Worm (Caenorhabditis elegans) whole organism, L1 larva: ENCODE measurements around the gene C34D10.1.

Source experiments
- C04F5.9 ChIP-seq: sonication (generic microtip); optimal IDR thresholded peaks from 2 replicates; lab custom pipeline; 2016; ENCODE audit warnings: missing genetic modification characterization, missing compliant biosample characterization
- C16A3.4 ChIP-seq: fragments of 150-350 bp; optimal IDR thresholded peaks from 2 replicates; lab custom pipeline; 2014; ENCODE audit warnings: missing biosample characterization, missing genetic modification characterization
- F16B12.6 ChIP-seq: fragments of 150-350 bp; optimal IDR thresholded peaks from 2 replicates; lab custom pipeline; 2014; ENCODE audit warnings: missing biosample characterization, missing genetic modification characterization
- aha-1 ChIP-seq: fragments of 150-350 bp; optimal IDR thresholded peaks from 2 replicates; lab custom pipeline; 2014; ENCODE audit warnings: missing biosample characterization, missing genetic modification characterization
- aly-2 ChIP-seq: fragments of 150-350 bp; optimal IDR thresholded peaks from 2 replicates; lab custom pipeline; 2014; ENCODE audit warnings: missing biosample characterization, missing genetic modification characterization
- ama-1 ChIP-seq: fragments of 150-350 bp; optimal IDR thresholded peaks from 2 replicates; lab custom pipeline; 2014
- blmp-1 ChIP-seq: fragments of 150-350 bp; optimal IDR thresholded peaks from 2 replicates; lab custom pipeline; 2014; ENCODE audit warnings: missing biosample characterization, missing genetic modification characterization
- ceh-8 ChIP-seq: fragments of 200-800 bp; sonication (Bioruptor generic); optimal IDR thresholded peaks from 2 replicates; lab custom pipeline; 2018; ENCODE audit warnings: mild to moderate bottlenecking, missing genetic modification characterization, moderate library complexity, missing compliant biosample characterization
- ceh-88 ChIP-seq: fragments of 200-800 bp; sonication (Bioruptor generic); IDR thresholded peaks from 2 replicates; pipeline ENCODE4 v1.3.6; 2022; ENCODE audit warnings: missing genetic modification characterization, missing compliant biosample characterization
- ceh-90 ChIP-seq: sonication (generic microtip); optimal IDR thresholded peaks from 2 replicates; lab custom pipeline; 2016; ENCODE audit warnings: missing genetic modification characterization, missing compliant biosample characterization
- dpl-1 ChIP-seq, 3 experiments: fragments of 150-350 bp in 2 of 3; sonication (generic microtip) in 1 of 3; optimal IDR thresholded peaks; 2 replicates each; lab custom pipeline; 2014 to 2017; ENCODE audit warnings: missing biosample characterization in 3 of 3, missing genetic modification characterization in 3 of 3, missing genetic modification reagents in 3 of 3
- dsc-1 ChIP-seq: sonication (generic microtip); optimal IDR thresholded peaks from 2 replicates; lab custom pipeline; 2016; ENCODE audit warnings: mild to moderate bottlenecking, missing genetic modification characterization, missing compliant biosample characterization
- efl-1 ChIP-seq, 4 experiments: fragments of 150-350 bp; optimal IDR thresholded peaks in 3 of 4; peaks in 1 of 4; 1 replicate in 1 of 4; 2 replicates in 3 of 4; lab custom pipeline; 2014; ENCODE audit warnings: missing biosample characterization in 2 of 4, missing genetic modification characterization in 2 of 4, missing genetic modification reagents in 2 of 4
- elt-2 ChIP-seq: sonication (generic microtip); optimal IDR thresholded peaks from 2 replicates; lab custom pipeline; 2016; ENCODE audit warnings: missing genetic modification characterization, mild to moderate bottlenecking, inconsistent platforms, missing compliant biosample characterization, missing genetic modification reagents
- isw-1 ChIP-seq: fragments of 200-800 bp; sonication (Bioruptor generic); IDR thresholded peaks from 2 replicates; pipeline ENCODE4 v1.3.6; 2022; ENCODE audit warnings: missing genetic modification characterization, missing compliant biosample characterization
- lin-14 ChIP-seq: fragments of 200-800 bp; sonication (Bioruptor generic); optimal IDR thresholded peaks from 2 replicates; lab custom pipeline; 2018; ENCODE audit warnings: mild to moderate bottlenecking, missing genetic modification characterization, moderate library complexity, missing compliant biosample characterization
- lin-15B ChIP-seq: fragments of 150-350 bp; sonication (generic microtip); optimal IDR thresholded peaks from 3 replicates; lab custom pipeline; 2014; ENCODE audit warnings: missing biosample characterization, missing genetic modification characterization
- lsy-2 ChIP-seq, 2 experiments: fragments of 150-350 bp; optimal IDR thresholded peaks; 2 replicates each; lab custom pipeline; 2014; ENCODE audit warnings: missing biosample characterization in 2 of 2, missing genetic modification characterization in 2 of 2
- mdl-1 ChIP-seq, 2 experiments: fragments of 150-350 bp; optimal IDR thresholded peaks; 2 replicates each; lab custom pipeline; 2014 to 2017; ENCODE audit warnings: missing biosample characterization in 2 of 2, missing genetic modification characterization in 2 of 2, inconsistent platforms in 1 of 2
- mep-1 ChIP-seq: fragments of 150-350 bp; optimal IDR thresholded peaks from 2 replicates; lab custom pipeline; 2014; ENCODE audit warnings: missing biosample characterization, missing genetic modification characterization
- nhr-19 ChIP-seq: fragments of 200-800 bp; sonication (Bioruptor generic); conservative IDR thresholded peaks from 2 replicates; pipeline ENCODE4 v1.3.6; 2022; ENCODE audit warnings: missing genetic modification characterization, missing compliant biosample characterization
- nhr-20 ChIP-seq: sonication (generic microtip); optimal IDR thresholded peaks from 2 replicates; lab custom pipeline; 2016; ENCODE audit warnings: mild to moderate bottlenecking, missing genetic modification characterization, missing compliant biosample characterization
- nhr-47 ChIP-seq: sonication (generic microtip); optimal IDR thresholded peaks from 2 replicates; lab custom pipeline; 2016; ENCODE audit warnings: mild to moderate bottlenecking, missing genetic modification characterization, moderate library complexity, missing compliant biosample characterization
- nhr-71 ChIP-seq: sonication (generic microtip); optimal IDR thresholded peaks from 2 replicates; lab custom pipeline; 2016; ENCODE audit warnings: mild to moderate bottlenecking, missing genetic modification characterization, moderate library complexity, missing compliant biosample characterization
- nhr-77 ChIP-seq: fragments of 150-350 bp; optimal IDR thresholded peaks from 2 replicates; lab custom pipeline; 2014; ENCODE audit warnings: missing biosample characterization, missing genetic modification characterization
- pag-3 ChIP-seq: sonication (generic microtip); optimal IDR thresholded peaks from 2 replicates; lab custom pipeline; 2017; ENCODE audit warnings: missing genetic modification characterization, mild to moderate bottlenecking, missing compliant biosample characterization, antibody characterized with exemption, borderline replicate concordance; ENCODE audit not compliant: insufficient read depth
- rnt-1 ChIP-seq: sonication (generic microtip); optimal IDR thresholded peaks from 2 replicates; lab custom pipeline; 2016; ENCODE audit warnings: mild to moderate bottlenecking, missing genetic modification characterization, moderate library complexity, missing compliant biosample characterization
- snpc-4 ChIP-seq: fragments of 150-350 bp; optimal IDR thresholded peaks from 2 replicates; lab custom pipeline; 2014; ENCODE audit warnings: missing biosample characterization, missing genetic modification characterization
- snu-23 ChIP-seq: sonication (generic microtip); optimal IDR thresholded peaks from 2 replicates; lab custom pipeline; 2016; ENCODE audit warnings: missing genetic modification characterization, missing compliant biosample characterization
- sptf-1 ChIP-seq: fragments of 150-350 bp; optimal IDR thresholded peaks from 2 replicates; lab custom pipeline; 2014; ENCODE audit warnings: missing biosample characterization, missing genetic modification characterization
- swsn-7 ChIP-seq: sonication (generic microtip); optimal IDR thresholded peaks from 2 replicates; lab custom pipeline; 2016; ENCODE audit warnings: missing genetic modification characterization, missing compliant biosample characterization
- tbx-2 ChIP-seq: sonication (generic microtip); optimal IDR thresholded peaks from 2 replicates; lab custom pipeline; 2016; ENCODE audit warnings: missing genetic modification characterization, missing compliant biosample characterization
- unc-130 ChIP-seq: fragments of 150-350 bp; optimal IDR thresholded peaks from 2 replicates; lab custom pipeline; 2017; ENCODE audit warnings: missing biosample characterization, missing genetic modification characterization, inconsistent platforms
- unc-30 ChIP-seq: sonication (generic microtip); optimal IDR thresholded peaks from 2 replicates; lab custom pipeline; 2017; ENCODE audit warnings: missing biosample characterization, missing genetic modification characterization

The C34D10.1 gene

ce11 chrX:8048637-8049036 lies 19.4 kb downstream of the C34D10.1 start (continued):
- no peak for TF ChIP-seq sptf-1 (tag; lab: Kevin White, UChicago)
- no peak for TF ChIP-seq isw-1 (GFP tag; lab: Robert Waterston, UW)

- TF ChIP-seq nhr-19: no peak
- no peak for TF ChIP-seq nhr-77 (tag; lab: Kevin White, UChicago)
- no peak for TF ChIP-seq C16A3.4 (tag; lab: Kevin White, UChicago)
- no peak for TF ChIP-seq dpl-1 (GFP tag; optimal IDR thresholded peaks at IDR 0.05; lab: Kevin White, UChicago)
- no peak for TF ChIP-seq isw-1 (GFP tag; lab: Robert Waterston, UW)
- TF ChIP-seq dsc-1 (tag; lab: Kevin White, UChicago): peak; percentile 27
- TF ChIP-seq snu-23 (GFP tag; lab: Kevin White, UChicago): no peak
- no peak for TF ChIP-seq F16B12.6 (tag; lab: Kevin White, UChicago)
- no peak for TF ChIP-seq unc-30 (tag; lab: Kevin White, UChicago)
- TF ChIP-seq lin-14: peak; percentile 13
- TF ChIP-seq ceh-88 (GFP tag; lab: Robert Waterston, UW): no peak
- TF ChIP-seq aha-1 (tag; lab: Kevin White, UChicago): no peak
- no peak for TF ChIP-seq ceh-8 (GFP tag; lab: Kevin White, UChicago)
- TF ChIP-seq ama-1 (lab: Kevin White, UChicago): no peak
- TF ChIP-seq efl-1 (optimal IDR thresholded peaks at IDR 0.05; lab: Kevin White, UChicago): no peak
- no peak for TF ChIP-seq efl-1 (GFP tag; optimal IDR thresholded peaks at IDR 0.05 in 1 of 2; lab: Kevin White, UChicago)
- peak; percentile 35 for TF ChIP-seq rnt-1 (tag; lab: Kevin White, UChicago)
Observed at ce11 chrX:8052055-8052454, 22.8 kb downstream of the C34D10.1 start.

ce11 chrX:8053008-8053441 lies 23.7 kb downstream of the C34D10.1 start:
- TF ChIP-seq dsc-1 (tag; lab: Kevin White, UChicago) (peak; percentile 2), unc-130 (tag; lab: Kevin White, UChicago) (peak; percentile 43), C04F5.9 (tag; lab: Kevin White, UChicago) (no peak), rnt-1 (tag; lab: Kevin White, UChicago) (peak; percentile 52), nhr-20 (tag; lab: Kevin White, UChicago) (peak; percentile 36), tbx-2 (peak; percentile 18), swsn-7 (peak; percentile 30), lsy-2 (tag; optimal IDR thresholded peaks at IDR 0.05; lab: Kevin White, UChicago) (peak in 1 of 2 experiments; percentile 41), snu-23 (GFP tag; lab: Kevin White, UChicago) (peak; percentile 38), nhr-47 (tag; lab: Kevin White, UChicago) (peak; percentile 11), lin-14 (peak; percentile 78), aly-2 (tag; lab: Kevin White, UChicago) (no peak), nhr-71 (peak; percentile 79), pag-3 (peak; percentile 39), nhr-19 (peak; percentile 58), mdl-1 (tag; optimal IDR thresholded peaks at IDR 0.05; lab: Kevin White, UChicago) (no peak)

ce11 chrX:8054478-8054877 lies 25.2 kb downstream of the C34D10.1 start:
- TF ChIP-seq lin-14: peak; percentile 26
- no peak for TF ChIP-seq ama-1 (lab: Kevin White, UChicago)
- TF ChIP-seq, all 84 proteins: peak for 1

ce11 chrX:8057791-8058270 lies 28.6 kb downstream of the C34D10.1 start, which contains the start of gene dim-1:
Gene dim-1, minus strand, starts transcription at chrX:8058220.
- peak; percentile 26 for TF ChIP-seq snu-23 (GFP tag; lab: Kevin White, UChicago)
- peak; percentile 15 for TF ChIP-seq dsc-1 (tag; lab: Kevin White, UChicago)
- peak in 1 of 2 experiments; percentile 5 for TF ChIP-seq lsy-2 (tag; optimal IDR thresholded peaks at IDR 0.05; lab: Kevin White, UChicago)
- peak; percentile 81 for TF ChIP-seq F16B12.6 (tag; lab: Kevin White, UChicago)
- peak in 1 of 3 experiments; percentile 7 for TF ChIP-seq dpl-1 (GFP tag; optimal IDR thresholded peaks at IDR 0.05; lab: Kevin White, UChicago)
- no peak for TF ChIP-seq nhr-47 (tag; lab: Kevin White, UChicago)
- peak; percentile 4 for TF ChIP-seq elt-2 (tag; lab: Kevin White, UChicago)
- peak; percentile 22 for TF ChIP-seq blmp-1 (tag; lab: Kevin White, UChicago)
- peak; percentile 34 for TF ChIP-seq mep-1
- no peak for TF ChIP-seq ceh-90
- no peak for TF ChIP-seq efl-1 (optimal IDR thresholded peaks at IDR 0.05; lab: Kevin White, UChicago)
- TF ChIP-seq efl-1 (GFP tag; optimal IDR thresholded peaks at IDR 0.05 in 1 of 2; lab: Kevin White, UChicago): peak; percentile 14 to 74
- no peak for TF ChIP-seq snpc-4 (tag; lab: Kevin White, UChicago)
- TF ChIP-seq lin-15B (tag; lab: Kevin White, UChicago): no peak
- TF ChIP-seq nhr-71: peak; percentile 7
